Fruit fly (Drosophila melanogaster): ENCODE data around the gene CG14135.

DNA sequence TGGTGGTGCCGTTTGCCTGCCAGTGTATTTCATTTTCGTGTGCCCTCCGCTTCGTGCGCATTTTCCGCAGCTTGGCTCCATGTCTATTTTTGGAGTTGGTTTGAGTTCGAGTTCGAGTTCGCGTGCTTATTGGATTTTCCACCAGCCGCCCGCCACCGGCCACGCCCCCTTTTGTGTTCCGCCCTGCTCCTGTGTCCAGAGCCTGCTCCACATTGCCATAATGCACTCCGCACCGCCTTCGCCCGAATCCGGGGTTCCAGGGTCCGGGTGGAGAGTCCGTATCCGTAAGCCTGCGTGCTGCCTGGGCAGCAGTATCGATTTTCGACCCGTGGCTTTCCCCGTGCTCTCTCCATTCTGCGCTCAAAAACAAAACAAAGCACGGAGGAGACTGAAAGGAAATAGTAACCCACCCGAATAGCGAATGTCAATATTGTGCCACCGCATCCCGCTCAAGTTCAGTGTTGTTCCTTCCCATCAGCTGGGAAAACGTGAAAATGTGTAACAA lies 13.0 kb upstream of the CG14135 start:
- TF ChIP-seq Lpt (GFP tag; optimal IDR thresholded peaks at IDR 0.05): no peak
- TF ChIP-seq Sox102F (GFP tag; optimal IDR thresholded peaks at IDR 0.05): no peak
- no peak for TF ChIP-seq acj6 (GFP tag; optimal IDR thresholded peaks at IDR 0.05)
- no peak for TF ChIP-seq pdm3 (GFP tag; optimal IDR thresholded peaks at IDR 0.05)
- TF ChIP-seq CG8632 (GFP tag; optimal IDR thresholded peaks at IDR 0.05): no peak

Data from whole organism, prepupa.